Fruit fly (Drosophila melanogaster) whole organism, embryonic: ENCODE results near the gene Pif1A.

Experiments
- Awh ChIP-seq: fragments of 200-800 bp; sonication (Bioruptor generic); IDR thresholded peaks from 2 replicates; pipeline ENCODE4, ENCODE4 v1.3.6; 2022; ENCODE audit warnings: missing biosample characterization, missing genetic modification characterization
- CG10462 ChIP-seq: fragments of 200-800 bp; sonication (Bioruptor generic); optimal IDR thresholded peaks from 2 replicates; lab custom pipeline; 2016; ENCODE audit warnings: missing biosample characterization, missing genetic modification characterization
- CG11093 ChIP-seq: fragments of 200-800 bp; sonication (Bioruptor generic); IDR thresholded peaks from 3 replicates; pipeline ENCODE4 v1.3.6; 2022; ENCODE audit warnings: missing biosample characterization, missing genetic modification characterization
- CG11504 ChIP-seq: fragments of 200-800 bp; sonication (Bioruptor generic); optimal IDR thresholded peaks from 3 replicates; lab custom pipeline; 2019; ENCODE audit warnings: missing biosample characterization, mild to moderate bottlenecking, missing genetic modification characterization, moderate library complexity
- CG1233 ChIP-seq: fragments of 200-800 bp; sonication (Bioruptor generic); optimal IDR thresholded peaks from 4 replicates; lab custom pipeline; 2018; ENCODE audit warnings: missing biosample characterization, mild to moderate bottlenecking, missing genetic modification characterization
- CG12769 ChIP-seq: fragments of 200-800 bp; sonication (Bioruptor generic); optimal IDR thresholded peaks from 2 replicates; lab custom pipeline; 2019; ENCODE audit warnings: missing biosample characterization, mild to moderate bottlenecking, missing genetic modification characterization, moderate library complexity
- CG15073 ChIP-seq: fragments of 200-800 bp; sonication (Bioruptor generic); optimal IDR thresholded peaks from 2 replicates; lab custom pipeline; 2016; ENCODE audit warnings: missing biosample characterization, missing genetic modification characterization
- CG15479 ChIP-seq: fragments of 200-800 bp; sonication (Bioruptor generic); optimal IDR thresholded peaks from 3 replicates; lab custom pipeline; 2019; ENCODE audit warnings: missing biosample characterization, mild to moderate bottlenecking, missing genetic modification characterization, moderate library complexity
- CG15601 ChIP-seq: fragments of 200-800 bp; sonication (Bioruptor generic); optimal IDR thresholded peaks from 3 replicates; lab custom pipeline; 2019; ENCODE audit warnings: missing biosample characterization, mild to moderate bottlenecking, missing genetic modification characterization, moderate library complexity
- CG1647 ChIP-seq: fragments of 200-800 bp; sonication (Bioruptor generic); optimal IDR thresholded peaks from 3 replicates; lab custom pipeline; 2016; ENCODE audit warnings: missing biosample characterization, missing genetic modification characterization
- CG16779 ChIP-seq: fragments of 200-800 bp; sonication (Bioruptor generic); IDR thresholded peaks from 2 replicates; pipeline ENCODE4 v1.3.6; 2022; ENCODE audit warnings: missing biosample characterization, missing genetic modification characterization
- CG17385 ChIP-seq: fragments of 200-800 bp; sonication (Bioruptor generic); optimal IDR thresholded peaks from 3 replicates; lab custom pipeline; 2018; ENCODE audit warnings: missing biosample characterization, mild to moderate bottlenecking, missing genetic modification characterization
- CG17612 ChIP-seq: fragments of 200-800 bp; sonication (Bioruptor generic); IDR thresholded peaks from 2 replicates; pipeline ENCODE4 v1.3.6; 2022; ENCODE audit warnings: missing biosample characterization, missing genetic modification characterization
- CG17829 ChIP-seq: fragments of 200-800 bp; optimal IDR thresholded peaks from 2 replicates; lab custom pipeline; 2019; ENCODE audit warnings: missing biosample characterization, mild to moderate bottlenecking, missing genetic modification characterization, moderate library complexity
- CG1832 ChIP-seq: fragments of 200-800 bp; sonication (Bioruptor generic); optimal IDR thresholded peaks from 2 replicates; lab custom pipeline; 2017; ENCODE audit warnings: missing biosample characterization, mild to moderate bottlenecking, missing genetic modification characterization, inconsistent platforms
- CG3163 ChIP-seq: fragments of 200-800 bp; sonication (Bioruptor generic); optimal IDR thresholded peaks from 3 replicates; lab custom pipeline; 2016; ENCODE audit warnings: missing biosample characterization, missing genetic modification characterization
- CG3407 ChIP-seq: fragments of 200-800 bp; sonication (Bioruptor generic); optimal IDR thresholded peaks from 2 replicates; lab custom pipeline; 2018; ENCODE audit warnings: missing biosample characterization, mild to moderate bottlenecking, missing genetic modification characterization
- CG4854 ChIP-seq: fragments of 200-800 bp; sonication (Bioruptor generic); optimal IDR thresholded peaks from 2 replicates; lab custom pipeline; 2016; ENCODE audit warnings: missing biosample characterization, missing genetic modification characterization, inconsistent platforms
- CG6791 ChIP-seq: fragments of 200-800 bp; sonication (Bioruptor generic); IDR thresholded peaks from 3 replicates; pipeline ENCODE4 v1.3.6; 2022; ENCODE audit warnings: missing biosample characterization, missing genetic modification characterization; ENCODE audit not compliant: partially characterized antibody
- Doc3 ChIP-seq: fragments of 200-800 bp; sonication (Bioruptor generic); IDR thresholded peaks from 3 replicates; pipeline ENCODE4 v1.3.6; 2022; ENCODE audit warnings: missing biosample characterization, missing genetic modification characterization; ENCODE audit not compliant: partially characterized antibody
- ERR ChIP-seq: fragments of 200-800 bp; sonication (Bioruptor generic); optimal IDR thresholded peaks from 2 replicates; lab custom pipeline; 2016; ENCODE audit warnings: missing biosample characterization, missing genetic modification characterization
- Ets65A ChIP-seq: fragments of 200-800 bp; sonication (Bioruptor generic); peaks from one replicate; lab custom pipeline; 2016; ENCODE audit warnings: missing biosample characterization, missing genetic modification characterization
- Gug ChIP-seq: fragments of 200-800 bp; sonication (Bioruptor generic); IDR thresholded peaks from 4 replicates; pipeline ENCODE4 v1.3.6; 2022; ENCODE audit warnings: missing biosample characterization, missing genetic modification characterization
- HHEX ChIP-seq: fragments of 200-800 bp; sonication (Bioruptor generic); optimal IDR thresholded peaks from 3 replicates; lab custom pipeline; 2017; ENCODE audit warnings: missing biosample characterization, mild to moderate bottlenecking, missing genetic modification characterization, missing genetic modification reagents
- HLH3B ChIP-seq: fragments of 200-800 bp; sonication (Bioruptor generic); IDR thresholded peaks from 2 replicates; pipeline ENCODE4 v1.3.6; 2022; ENCODE audit warnings: missing biosample characterization, missing genetic modification characterization
- Jarid2 ChIP-seq: fragments of 200-800 bp; sonication (Bioruptor generic); optimal IDR thresholded peaks from 3 replicates; lab custom pipeline; 2017; ENCODE audit warnings: mild to moderate bottlenecking, missing biosample characterization, missing genetic modification reagents, missing genetic modification characterization
- MTF-1 ChIP-seq: fragments of 200-800 bp; sonication (Bioruptor generic); optimal IDR thresholded peaks from 2 replicates; lab custom pipeline; 2018; ENCODE audit warnings: missing biosample characterization, mild to moderate bottlenecking, missing genetic modification characterization, borderline replicate concordance
- Max ChIP-seq: fragments of 200-800 bp; sonication (Bioruptor generic); optimal IDR thresholded peaks from 2 replicates; lab custom pipeline; 2016; ENCODE audit warnings: missing biosample characterization, mild to moderate bottlenecking, missing genetic modification characterization
- NK7.1 ChIP-seq: fragments of 200-800 bp; sonication (Bioruptor generic); optimal IDR thresholded peaks from 3 replicates; lab custom pipeline; 2016; ENCODE audit warnings: missing biosample characterization, missing genetic modification characterization
- Pdp1 ChIP-seq, 2 experiments: fragments of 200-800 bp; sonication (Bioruptor generic); optimal IDR thresholded peaks; 3 replicates each; lab custom pipeline; 2016; ENCODE audit warnings: missing biosample characterization in 2 of 2, missing genetic modification characterization in 2 of 2, mild to moderate bottlenecking in 1 of 2, moderate library complexity in 1 of 2
- Rx ChIP-seq: fragments of 200-800 bp; sonication (Bioruptor generic); IDR thresholded peaks from 2 replicates; pipeline ENCODE4 v1.3.6; 2022; ENCODE audit warnings: missing biosample characterization, missing genetic modification characterization
- Tbp ChIP-seq: fragments of >200 bp; optimal IDR thresholded peaks from 2 replicates; lab custom pipeline; 2018; ENCODE audit warnings: missing biosample characterization, missing genetic modification characterization
- al ChIP-seq: fragments of 200-800 bp; sonication (Bioruptor generic); IDR thresholded peaks from 2 replicates; pipeline ENCODE4 v1.3.6; 2022; ENCODE audit warnings: missing biosample characterization, missing genetic modification characterization
- ase ChIP-seq: fragments of 200-800 bp; sonication (Bioruptor generic); IDR thresholded peaks from 3 replicates; pipeline ENCODE4 v1.3.6; 2022; ENCODE audit warnings: missing biosample characterization, missing genetic modification characterization
- cas ChIP-seq: fragments of 200-800 bp; sonication (Bioruptor generic); IDR thresholded peaks from 2 replicates; pipeline ENCODE4 v1.3.6; 2022; ENCODE audit warnings: missing biosample characterization, missing genetic modification characterization
- chm ChIP-seq: fragments of 200-800 bp; sonication (Bioruptor generic); IDR thresholded peaks from 2 replicates; pipeline ENCODE4 v1.3.6; 2022; ENCODE audit warnings: missing biosample characterization, missing genetic modification characterization
- dpn ChIP-seq, 2 experiments: fragments of 200-800 bp; sonication (Bioruptor generic); optimal IDR thresholded peaks; 3 replicates each; lab custom pipeline; 2016; ENCODE audit warnings: missing biosample characterization in 2 of 2, missing genetic modification characterization in 2 of 2
- ewg ChIP-seq: fragments of 200-800 bp; sonication (Bioruptor generic); optimal IDR thresholded peaks from 3 replicates; lab custom pipeline; 2017; ENCODE audit warnings: mild to moderate bottlenecking, missing biosample characterization, missing genetic modification reagents, missing genetic modification characterization
- fd102C ChIP-seq: fragments of 200-800 bp; sonication (Bioruptor generic); optimal IDR thresholded peaks from 2 replicates; lab custom pipeline; 2018; ENCODE audit warnings: missing biosample characterization, mild to moderate bottlenecking, missing genetic modification characterization, moderate library complexity
- gem ChIP-seq: fragments of 200-800 bp; sonication (Bioruptor generic); optimal IDR thresholded peaks from 2 replicates; lab custom pipeline; 2019; ENCODE audit warnings: missing biosample characterization, mild to moderate bottlenecking, missing genetic modification characterization, moderate library complexity
- lov ChIP-seq, 2 experiments: fragments of 200-800 bp in 1 of 2; fragments of >200 bp in 1 of 2; sonication (Bioruptor generic) in 1 of 2; IDR thresholded peaks in 1 of 2; optimal IDR thresholded peaks in 1 of 2; 2 replicates in 1 of 2; 3 replicates in 1 of 2; pipeline versions ENCODE4 v1.3.6 to Lab custom; 2017 to 2022; ENCODE audit warnings: missing biosample characterization in 1 of 2, missing genetic modification characterization in 1 of 2
- nau ChIP-seq: fragments of 200-800 bp; sonication (Bioruptor generic); optimal IDR thresholded peaks from 3 replicates; lab custom pipeline; 2017; ENCODE audit warnings: missing biosample characterization, mild to moderate bottlenecking, missing genetic modification characterization, missing genetic modification reagents
- pnt ChIP-seq: fragments of 200-800 bp; sonication (Bioruptor generic); optimal IDR thresholded peaks from 3 replicates; lab custom pipeline; 2016; ENCODE audit warnings: missing biosample characterization, missing genetic modification characterization
- pum ChIP-seq: fragments of 200-800 bp; sonication (Bioruptor generic); optimal IDR thresholded peaks from 2 replicates; lab custom pipeline; 2016; ENCODE audit warnings: missing biosample characterization, missing genetic modification characterization
- row ChIP-seq: fragments of 200-800 bp; sonication (Bioruptor generic); IDR thresholded peaks from 3 replicates; pipeline ENCODE4 v1.3.6; 2022; ENCODE audit warnings: missing biosample characterization, missing genetic modification characterization
- run ChIP-seq: fragments of 200-800 bp; sonication (Bioruptor generic); optimal IDR thresholded peaks from 3 replicates; lab custom pipeline; 2018; ENCODE audit warnings: missing biosample characterization, mild to moderate bottlenecking, missing genetic modification characterization
- scrt ChIP-seq: fragments of 200-800 bp; sonication (Bioruptor generic); optimal IDR thresholded peaks from 2 replicates; lab custom pipeline; 2018; ENCODE audit warnings: missing biosample characterization, mild to moderate bottlenecking, missing genetic modification characterization, moderate library complexity
- twi ChIP-seq: fragments of 200-800 bp; optimal IDR thresholded peaks from 2 replicates; lab custom pipeline; 2019; ENCODE audit warnings: missing biosample characterization, mild to moderate bottlenecking, missing genetic modification characterization, moderate library complexity
- unpg ChIP-seq: fragments of 200-800 bp; sonication (Bioruptor generic); optimal IDR thresholded peaks from 3 replicates; lab custom pipeline; 2018; ENCODE audit warnings: missing biosample characterization, mild to moderate bottlenecking, missing genetic modification characterization, moderate library complexity
- wdn ChIP-seq: fragments of 200-800 bp; sonication (Bioruptor generic); IDR thresholded peaks from 2 replicates; pipeline ENCODE4 v1.3.6; 2022; ENCODE audit warnings: missing biosample characterization, missing genetic modification characterization

Gene Pif1A

DNA sequence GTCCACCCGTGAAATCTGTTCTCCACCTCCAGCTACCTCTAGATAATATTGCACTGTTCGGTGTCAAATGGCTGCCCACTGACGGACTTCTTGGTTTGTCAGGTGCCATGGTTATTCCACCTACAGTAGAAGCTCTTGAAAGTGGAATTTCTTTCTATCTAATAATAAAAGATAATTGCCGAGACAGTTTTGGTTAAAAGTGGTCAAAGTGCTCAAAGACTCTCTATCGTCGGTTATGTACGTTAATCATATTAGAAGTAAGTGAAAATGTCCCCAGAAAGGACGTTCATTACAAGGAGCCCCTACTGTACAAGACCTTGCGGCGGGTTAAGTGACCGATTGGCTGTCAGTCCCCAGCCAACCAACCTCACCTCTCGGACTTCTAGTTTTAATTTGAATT lies 56.8 kb downstream of the Pif1A start (continued):
- TF ChIP-seq Pdp1 (GFP tag; optimal IDR thresholded peaks at IDR 0.05; lab: Kevin White, UChicago): peak in 1 of 2 experiments; percentile 62
- peak; percentile 57; the same call in 1 of the 2 replicates for TF ChIP-seq HLH3B
- TF ChIP-seq Tbp (GFP tag; lab: Kevin White, UChicago): no peak
- TF ChIP-seq CG3407 (GFP tag; lab: Kevin White, UChicago): peak; percentile 3
- TF ChIP-seq unpg (GFP tag; lab: Kevin White, UChicago): peak; percentile 65
- no peak for TF ChIP-seq Jarid2
- 0 out of 2 replicates have a peak, but pooled peaks have one; percentile 62 for TF ChIP-seq Awh
- TF ChIP-seq ewg (GFP tag; lab: Kevin White, UChicago): no peak
- peak; percentile 31 for TF ChIP-seq pum (GFP tag; lab: Kevin White, UChicago)
- no peak for TF ChIP-seq lov (optimal IDR thresholded peaks at IDR 0.05; lab: Kevin White, UChicago)
- no peak for TF ChIP-seq lov (GFP tag; IDR thresholded peaks at IDR 0.05; lab: Robert Waterston, UW)
- TF ChIP-seq row: peak; percentile 85
- TF ChIP-seq CG17612 (GFP tag; lab: Robert Waterston, UW): no peak
- TF ChIP-seq CG15601 (tag; lab: Kevin White, UChicago): peak; percentile 34
- peak; percentile 10 for TF ChIP-seq HHEX (GFP tag; lab: Kevin White, UChicago)
- TF ChIP-seq CG15073 (GFP tag; lab: Kevin White, UChicago): no peak
- TF ChIP-seq pnt (GFP tag; lab: Kevin White, UChicago): peak; percentile 61
- TF ChIP-seq al (GFP tag; lab: Robert Waterston, UW): no peak
- no peak for TF ChIP-seq CG1233 (GFP tag; lab: Kevin White, UChicago)
- no peak for TF ChIP-seq Ets65A
- TF ChIP-seq CG11504: no peak
- TF ChIP-seq wdn (GFP tag; lab: Robert Waterston, UW): 0 out of 2 replicates have a peak, but pooled peaks have one; percentile 20
- TF ChIP-seq CG15479 (GFP tag; lab: Kevin White, UChicago): no peak
- TF ChIP-seq cas (GFP tag; lab: Robert Waterston, UW): no peak
- peak; percentile 9 for TF ChIP-seq run (tag; lab: Kevin White, UChicago)
- TF ChIP-seq NK7.1 (GFP tag; lab: Kevin White, UChicago): no peak
- TF ChIP-seq twi (tag; lab: Kevin White, UChicago): no peak
- TF ChIP-seq CG3163 (GFP tag; lab: Kevin White, UChicago): no peak
- TF ChIP-seq chm: peak; percentile 54; the same call in 1 of the 2 replicates
- TF ChIP-seq CG6791: no peak
- no peak for TF ChIP-seq CG1832 (GFP tag; lab: Kevin White, UChicago)
- no peak for TF ChIP-seq CG1647 (GFP tag; lab: Kevin White, UChicago)
- TF ChIP-seq fd102C (GFP tag; lab: Kevin White, UChicago): no peak
- peak in 1 of 2 experiments; percentile 50 for TF ChIP-seq dpn (GFP tag; optimal IDR thresholded peaks at IDR 0.05; lab: Kevin White, UChicago)
- peak; percentile 58; the same call in 1 of the 3 replicates for TF ChIP-seq ase (GFP tag; lab: Robert Waterston, UW)
- TF ChIP-seq ERR: no peak
- TF ChIP-seq CG12769 (tag; lab: Kevin White, UChicago): peak; percentile 32
- TF ChIP-seq gem: peak; percentile 70
- no peak for TF ChIP-seq CG16779 (GFP tag; lab: Robert Waterston, UW)
- 0 out of 3 replicates have a peak, but pooled peaks have one; percentile 24 for TF ChIP-seq CG11093 (GFP tag; lab: Robert Waterston, UW)
- TF ChIP-seq CG17385: peak; percentile 30
- peak; percentile 28; the same call in 1 of the 4 replicates for TF ChIP-seq Gug (GFP tag; lab: Robert Waterston, UW)
- no peak for TF ChIP-seq Doc3 (GFP tag; lab: Robert Waterston, UW)
- TF ChIP-seq CG4854: peak; percentile 12
- peak; percentile 37 for TF ChIP-seq CG17829
- TF ChIP-seq MTF-1 (GFP tag; lab: Kevin White, UChicago): no peak
- no peak for TF ChIP-seq CG10462
- TF ChIP-seq Rx (GFP tag; lab: Robert Waterston, UW): no peak
- TF ChIP-seq nau (GFP tag; lab: Kevin White, UChicago): no peak
- no peak for TF ChIP-seq scrt (GFP tag; lab: Kevin White, UChicago)
- peak; percentile 14 for TF ChIP-seq Max (GFP tag; lab: Kevin White, UChicago)
